Fruit fly (Drosophila melanogaster): ENCODE data around the gene CG1142.

CG1142 gene

dm6 chr3R:7473767-7474254, at the start of gene CG1142:
TSS of gene CG1142 (minus strand) at chr3R:7473781.
- TF ChIP-seq CG9948 (tag; optimal IDR thresholded peaks at IDR 0.05) (peak; percentile 98), CG8159 (tag; optimal IDR thresholded peaks at IDR 0.05) (peak; percentile 99), CG8301 (tag; optimal IDR thresholded peaks at IDR 0.05) (peak; percentile 98), CG10348 (GFP tag; IDR thresholded peaks at IDR 0.05) (peak; percentile 92), Snoo (tag; optimal IDR thresholded peaks at IDR 0.05) (peak; percentile 92), CG34367 (tag; optimal IDR thresholded peaks at IDR 0.05) (peak; percentile 99), rn (GFP tag; IDR thresholded peaks at IDR 0.05) (peak; percentile 97), EcR (GFP tag; optimal IDR thresholded peaks at IDR 0.05) (peak; percentile 52), CG13204 (GFP tag; optimal IDR thresholded peaks at IDR 0.05) (peak; percentile 84), CG15710 (tag; optimal IDR thresholded peaks at IDR 0.05) (peak; percentile 99), CG12605 (GFP tag; IDR thresholded peaks at IDR 0.05) (peak; percentile 99), CG32121 (GFP tag; IDR thresholded peaks at IDR 0.05) (peak; percentile 98), fd96Ca (GFP tag; IDR thresholded peaks at IDR 0.05) (peak; percentile 73; the same call in 2 of the 3 replicates), D1 (tag; optimal IDR thresholded peaks at IDR 0.05) (peak; percentile 95), CG14655 (GFP tag; optimal IDR thresholded peaks at IDR 0.05) (peak; percentile 97), Ets98B (GFP tag; IDR thresholded peaks at IDR 0.05) (peak; percentile 98), CG17806 (tag; optimal IDR thresholded peaks at IDR 0.05) (peak; percentile 99), Pif1B (GFP tag; optimal IDR thresholded peaks at IDR 0.05) (peak; percentile 89), Pif1A (GFP tag; optimal IDR thresholded peaks at IDR 0.05) (peak; percentile 86), CG4496 (GFP tag; IDR thresholded peaks at IDR 0.05) (peak; percentile 99), gl (tag; optimal IDR thresholded peaks at IDR 0.05) (peak; percentile 95)

dm6 chr3R:7522266-7522955, 48.8 kb upstream of the CG1142 start:
- peak; percentile 3 for TF ChIP-seq CG8159 (tag; optimal IDR thresholded peaks at IDR 0.05)
- no peak for TF ChIP-seq gl (tag; optimal IDR thresholded peaks at IDR 0.05)

dm6 chr3R:7519356-7519755, 45.8 kb upstream of the CG1142 start, which contains the start of gene Ubc84D:
TSS of gene Ubc84D (minus strand) at chr3R:7519456.
- TF ChIP-seq D1 (tag; optimal IDR thresholded peaks at IDR 0.05) (no peak), gl (tag; optimal IDR thresholded peaks at IDR 0.05) (no peak), CG10348 (GFP tag; IDR thresholded peaks at IDR 0.05) (no peak), CG12605 (GFP tag; IDR thresholded peaks at IDR 0.05) (no peak)

- no peak for TF ChIP-seq rn (GFP tag; IDR thresholded peaks at IDR 0.05)
- TF ChIP-seq Ets98B (GFP tag; IDR thresholded peaks at IDR 0.05): 0 out of 2 replicates have a peak, but pooled peaks have one; percentile 11
- TF ChIP-seq CG17806 (tag; optimal IDR thresholded peaks at IDR 0.05): no peak
- no peak for TF ChIP-seq CG9948 (tag; optimal IDR thresholded peaks at IDR 0.05)
- TF ChIP-seq EcR (GFP tag; optimal IDR thresholded peaks at IDR 0.05): no peak
- TF ChIP-seq CG12605 (GFP tag; IDR thresholded peaks at IDR 0.05): 0 out of 2 replicates have a peak, but pooled peaks have one; percentile 25
- TF ChIP-seq CG8159 (tag; optimal IDR thresholded peaks at IDR 0.05): no peak
Observed at dm6 chr3R:7515599-7516069, 42.1 kb upstream of the CG1142 start, which contains the start of gene alpha-Est8. TSS of gene alpha-Est8 (minus strand) at chr3R:7515670.

dm6 chr3R:7514232-7514863, 40.8 kb upstream of the CG1142 start:
- TF ChIP-seq CG9948 (tag; optimal IDR thresholded peaks at IDR 0.05) (no peak), EcR (GFP tag; optimal IDR thresholded peaks at IDR 0.05) (peak; percentile 16), D1 (tag; optimal IDR thresholded peaks at IDR 0.05) (no peak), Snoo (tag; optimal IDR thresholded peaks at IDR 0.05) (no peak), Pif1B (GFP tag; optimal IDR thresholded peaks at IDR 0.05) (no peak), CG34367 (tag; optimal IDR thresholded peaks at IDR 0.05) (no peak)

- TF ChIP-seq CG17806 (tag; optimal IDR thresholded peaks at IDR 0.05) (no peak), D1 (tag; optimal IDR thresholded peaks at IDR 0.05) (peak; percentile 41), rn (GFP tag; IDR thresholded peaks at IDR 0.05) (no peak), CG14655 (GFP tag; optimal IDR thresholded peaks at IDR 0.05) (no peak), CG4496 (GFP tag; IDR thresholded peaks at IDR 0.05) (peak; percentile 54; the same call in 1 of the 3 replicates), CG34367 (tag; optimal IDR thresholded peaks at IDR 0.05) (no peak), Snoo (tag; optimal IDR thresholded peaks at IDR 0.05) (no peak), CG10348 (GFP tag; IDR thresholded peaks at IDR 0.05) (no peak), CG13204 (GFP tag; optimal IDR thresholded peaks at IDR 0.05) (no peak), fd96Ca (GFP tag; IDR thresholded peaks at IDR 0.05) (no peak)
Observed at dm6 chr3R:7508198-7508837, 34.7 kb upstream of the CG1142 start.

All from whole organism, pupa.